Fruit fly (Drosophila melanogaster) whole organism, prepupa: Measurements from ENCODE around the gene CG31100.
A peak's percentile ranks its signal among the peaks of the same experiment; 100 is the strongest.

Source experiments
- Blimp-1 ChIP-seq: fragments of 200-800 bp; sonication (Bioruptor generic); optimal IDR thresholded peaks from 3 replicates; lab custom pipeline; 2017; ENCODE audit warnings: missing biosample characterization, missing genetic modification characterization, mild to moderate bottlenecking, moderate library complexity, missing genetic modification reagents
- CG10631 ChIP-seq: fragments of 200-800 bp; sonication (Bioruptor generic); optimal IDR thresholded peaks from 2 replicates; lab custom pipeline; 2016; ENCODE audit warnings: missing biosample characterization, missing genetic modification characterization
- CG10669 ChIP-seq: fragments of 200-800 bp; sonication (Bioruptor generic); optimal IDR thresholded peaks from 3 replicates; lab custom pipeline; 2018; ENCODE audit warnings: missing biosample characterization, mild to moderate bottlenecking, missing genetic modification characterization, moderate library complexity
- CG11294 ChIP-seq: fragments of 200-800 bp; sonication (Bioruptor generic); IDR thresholded peaks from 2 replicates; pipeline ENCODE4 v1.3.6; 2022; ENCODE audit warnings: missing biosample characterization, missing genetic modification characterization
- CG11762 ChIP-seq: fragments of 200-800 bp; sonication (Bioruptor generic); optimal IDR thresholded peaks from 3 replicates; lab custom pipeline; 2016; ENCODE audit warnings: missing biosample characterization, missing genetic modification characterization; ENCODE audit not compliant: insufficient read depth
- CG11902 ChIP-seq: fragments of 200-800 bp; sonication (Bioruptor generic); optimal IDR thresholded peaks from 3 replicates; lab custom pipeline; 2016; ENCODE audit warnings: missing biosample characterization, missing genetic modification characterization
- CG15336 ChIP-seq: fragments of 200-800 bp; sonication (Bioruptor generic); IDR thresholded peaks from 2 replicates; pipeline ENCODE4 v1.3.6; 2022; ENCODE audit warnings: missing biosample characterization, missing genetic modification characterization
- CG1621 ChIP-seq: fragments of 200-800 bp; sonication (Bioruptor generic); optimal IDR thresholded peaks from 3 replicates; lab custom pipeline; 2018; ENCODE audit warnings: missing biosample characterization, mild to moderate bottlenecking, missing genetic modification characterization
- CG16779 ChIP-seq: fragments of 200-800 bp; sonication (Bioruptor generic); optimal IDR thresholded peaks from 3 replicates; lab custom pipeline; 2017; ENCODE audit warnings: missing biosample characterization, mild to moderate bottlenecking, missing genetic modification characterization
- CG32006 ChIP-seq: fragments of 200-800 bp; sonication (Bioruptor generic); optimal IDR thresholded peaks from 3 replicates; lab custom pipeline; 2017; ENCODE audit warnings: missing biosample characterization, mild to moderate bottlenecking, missing genetic modification characterization
- CG34406 ChIP-seq: fragments of 200-800 bp; sonication (Bioruptor generic); optimal IDR thresholded peaks from 3 replicates; lab custom pipeline; 2016; ENCODE audit warnings: missing biosample characterization, missing genetic modification characterization
- CG3919 ChIP-seq: fragments of 200-800 bp; sonication (Bioruptor generic); optimal IDR thresholded peaks from 3 replicates; lab custom pipeline; 2016; ENCODE audit warnings: missing biosample characterization, missing genetic modification characterization
- CG4318 ChIP-seq: fragments of 200-800 bp; sonication (Bioruptor generic); optimal IDR thresholded peaks from 3 replicates; lab custom pipeline; 2017; ENCODE audit warnings: missing biosample characterization, mild to moderate bottlenecking, missing genetic modification characterization
- CG6276 ChIP-seq: fragments of 200-800 bp; sonication (Bioruptor generic); optimal IDR thresholded peaks from 2 replicates; lab custom pipeline; 2017; ENCODE audit warnings: missing biosample characterization, mild to moderate bottlenecking, missing genetic modification characterization
- CG6792 ChIP-seq: fragments of 200-800 bp; sonication (Bioruptor generic); optimal IDR thresholded peaks from 3 replicates; lab custom pipeline; 2016; ENCODE audit warnings: missing biosample characterization, missing genetic modification characterization
- CG8119 ChIP-seq: fragments of 200-800 bp; sonication (Bioruptor generic); IDR thresholded peaks from 3 replicates; pipeline ENCODE4 v1.3.6; 2022; ENCODE audit warnings: missing biosample characterization, missing genetic modification characterization
- CG8319 ChIP-seq: fragments of 200-800 bp; sonication (Bioruptor generic); optimal IDR thresholded peaks from 3 replicates; lab custom pipeline; 2016; ENCODE audit warnings: missing biosample characterization, missing genetic modification characterization
- Eip75B ChIP-seq: fragments of 200-800 bp; sonication (Bioruptor generic); optimal IDR thresholded peaks from 3 replicates; lab custom pipeline; 2016; ENCODE audit warnings: missing biosample characterization, missing genetic modification characterization
- Eip78C ChIP-seq: fragments of 200-800 bp; sonication (Bioruptor generic); peaks from one replicate; lab custom pipeline; 2016; ENCODE audit warnings: missing biosample characterization, missing genetic modification characterization
- Eip93F ChIP-seq: fragments of 200-800 bp; sonication (Bioruptor generic); optimal IDR thresholded peaks from 2 replicates; lab custom pipeline; 2016; ENCODE audit warnings: missing biosample characterization, mild to moderate bottlenecking, missing genetic modification characterization
- Ets21C ChIP-seq: fragments of 200-800 bp; sonication (Bioruptor generic); optimal IDR thresholded peaks from 3 replicates; lab custom pipeline; 2016; ENCODE audit warnings: missing biosample characterization, missing genetic modification characterization
- Hr38 ChIP-seq: sonication (Bioruptor generic); optimal IDR thresholded peaks from 2 replicates; lab custom pipeline; 2016; ENCODE audit warnings: missing biosample characterization, missing genetic modification characterization
- Hr39 ChIP-seq: fragments of 200-800 bp; sonication (Bioruptor generic); optimal IDR thresholded peaks from 2 replicates; lab custom pipeline; 2016; ENCODE audit warnings: missing biosample characterization, missing genetic modification characterization
- Met ChIP-seq: fragments of 200-800 bp; sonication (Bioruptor generic); optimal IDR thresholded peaks from 3 replicates; lab custom pipeline; 2016; ENCODE audit warnings: missing biosample characterization, missing genetic modification characterization
- OdsH ChIP-seq: fragments of 200-800 bp; sonication (Bioruptor generic); optimal IDR thresholded peaks from 3 replicates; lab custom pipeline; 2016; ENCODE audit warnings: missing biosample characterization, missing genetic modification characterization
- Smox ChIP-seq: fragments of 200-800 bp; sonication (Bioruptor generic); optimal IDR thresholded peaks from 3 replicates; lab custom pipeline; 2016; ENCODE audit warnings: missing biosample characterization, missing genetic modification characterization
- Sox102F ChIP-seq: fragments of 200-800 bp; sonication (Bioruptor generic); optimal IDR thresholded peaks from 2 replicates; lab custom pipeline; 2016; ENCODE audit warnings: missing biosample characterization, mild to moderate bottlenecking, missing genetic modification characterization
- achi ChIP-seq: fragments of 200-800 bp; sonication (Bioruptor generic); optimal IDR thresholded peaks from 3 replicates; lab custom pipeline; 2016; ENCODE audit warnings: missing biosample characterization, missing genetic modification characterization
- acj6 ChIP-seq: fragments of 200-800 bp; sonication (Bioruptor generic); optimal IDR thresholded peaks from 3 replicates; lab custom pipeline; 2016; ENCODE audit warnings: missing biosample characterization, missing genetic modification characterization
- cyc ChIP-seq: fragments of 200-800 bp; sonication (Bioruptor generic); optimal IDR thresholded peaks from 3 replicates; lab custom pipeline; 2016; ENCODE audit warnings: missing biosample characterization, missing genetic modification characterization
- dsx ChIP-seq: fragments of 200-800 bp; optimal IDR thresholded peaks from 3 replicates; lab custom pipeline; 2019; ENCODE audit warnings: missing biosample characterization, mild to moderate bottlenecking, missing genetic modification characterization, moderate library complexity; ENCODE audit not compliant: poor library complexity, severe bottlenecking
- eg ChIP-seq: fragments of 200-800 bp; sonication (Bioruptor generic); IDR thresholded peaks from 3 replicates; pipeline ENCODE4 v1.3.6; 2022; ENCODE audit warnings: missing biosample characterization, missing genetic modification characterization
- esn ChIP-seq: fragments of 200-800 bp; sonication (Bioruptor generic); optimal IDR thresholded peaks from 2 replicates; lab custom pipeline; 2016; ENCODE audit warnings: missing biosample characterization, mild to moderate bottlenecking, missing genetic modification characterization, moderate library complexity
- fd59A ChIP-seq: fragments of 200-800 bp; sonication (Bioruptor generic); optimal IDR thresholded peaks from 2 replicates; lab custom pipeline; 2017; ENCODE audit warnings: missing biosample characterization, mild to moderate bottlenecking, missing genetic modification characterization, missing genetic modification reagents
- fd85E ChIP-seq: fragments of 200-800 bp; sonication (Bioruptor generic); optimal IDR thresholded peaks from 3 replicates; lab custom pipeline; 2016; ENCODE audit warnings: missing biosample characterization, missing genetic modification characterization
- fkh ChIP-seq: fragments of 200-800 bp; sonication (Bioruptor generic); optimal IDR thresholded peaks from 3 replicates; lab custom pipeline; 2017; ENCODE audit warnings: missing biosample characterization, mild to moderate bottlenecking, missing genetic modification characterization, moderate library complexity
- net ChIP-seq: fragments of 200-800 bp; sonication (Bioruptor generic); optimal IDR thresholded peaks from 3 replicates; lab custom pipeline; 2016; ENCODE audit warnings: missing biosample characterization, missing genetic modification characterization
- pdm3 ChIP-seq: fragments of 200-800 bp; sonication (Bioruptor generic); optimal IDR thresholded peaks from 3 replicates; lab custom pipeline; 2016; ENCODE audit warnings: missing biosample characterization, missing genetic modification characterization
- ss ChIP-seq, 2 experiments: fragments of 200-800 bp; sonication (Bioruptor generic); optimal IDR thresholded peaks; 2 replicates in 1 of 2; 3 replicates in 1 of 2; lab custom pipeline; 2017 to 2018; ENCODE audit warnings: mild to moderate bottlenecking in 2 of 2, missing biosample characterization in 2 of 2, missing genetic modification characterization in 2 of 2, moderate library complexity in 1 of 2
- svp ChIP-seq: fragments of 200-800 bp; sonication (Bioruptor generic); peaks from one replicate; lab custom pipeline; 2016; ENCODE audit warnings: missing biosample characterization, missing genetic modification characterization
- topi ChIP-seq: fragments of 200-800 bp; sonication (Bioruptor generic); optimal IDR thresholded peaks from 3 replicates; lab custom pipeline; 2016; ENCODE audit warnings: missing biosample characterization, missing genetic modification characterization
- vri ChIP-seq: fragments of 200-800 bp; sonication (Bioruptor generic); optimal IDR thresholded peaks from 3 replicates; lab custom pipeline; 2016; ENCODE audit warnings: missing biosample characterization, mild to moderate bottlenecking, missing genetic modification characterization

CG31100 gene

dm6 chr3R:8963756-8964342, 39.6 kb downstream of the CG31100 start (continued):
- TF ChIP-seq achi (GFP tag; lab: Kevin White, UChicago) (no peak), CG10669 (GFP tag; lab: Kevin White, UChicago) (no peak), Hr38 (GFP tag; lab: Kevin White, UChicago) (no peak), OdsH (GFP tag; lab: Kevin White, UChicago) (peak; percentile 37), Met (GFP tag; lab: Kevin White, UChicago) (no peak), Smox (GFP tag; lab: Kevin White, UChicago) (peak; percentile 4), Eip78C (GFP tag; lab: Kevin White, UChicago) (peak; percentile 16), fd85E (GFP tag; lab: Kevin White, UChicago) (no peak)

- TF ChIP-seq CG1621 (tag; lab: Kevin White, UChicago) (peak; percentile 62), CG16779 (tag; lab: Kevin White, UChicago) (no peak), CG10631 (GFP tag; lab: Kevin White, UChicago) (no peak), CG34406 (GFP tag; lab: Kevin White, UChicago) (no peak), Eip78C (GFP tag; lab: Kevin White, UChicago) (peak; percentile 68), CG15336 (GFP tag; lab: Robert Waterston, UW) (no peak), CG6276 (GFP tag; lab: Kevin White, UChicago) (no peak), Hr39 (GFP tag; lab: Kevin White, UChicago) (no peak), Eip75B (GFP tag; lab: Kevin White, UChicago) (peak; percentile 2), Smox (GFP tag; lab: Kevin White, UChicago) (no peak), eg (GFP tag; lab: Robert Waterston, UW) (0 out of 3 replicates have a peak, but pooled peaks have one; percentile 33), CG3919 (peak; percentile 2), dsx (GFP tag; lab: Kevin White, UChicago) (peak; percentile 22), CG32006 (GFP tag; lab: Kevin White, UChicago) (peak; percentile 37), CG11902 (GFP tag; lab: Kevin White, UChicago) (no peak), CG4318 (GFP tag; lab: Kevin White, UChicago) (no peak)
- TF ChIP-seq, all 60 proteins: peak for 7
These were observed 40.3 kb downstream of the CG31100 start, which contains the start of gene ich for dm6 chr3R:8962860-8963755. TSS of gene ich (minus strand) at chr3R:8963037.

- TF ChIP-seq CG10669 (GFP tag; lab: Kevin White, UChicago): no peak
- TF ChIP-seq CG8119 (GFP tag; lab: Robert Waterston, UW): peak; percentile 62
- TF ChIP-seq acj6 (GFP tag; lab: Kevin White, UChicago): peak; percentile 31
- TF ChIP-seq CG6792 (GFP tag; lab: Kevin White, UChicago): no peak
- peak; percentile 36 for TF ChIP-seq CG6276 (GFP tag; lab: Kevin White, UChicago)
- TF ChIP-seq dsx (GFP tag; lab: Kevin White, UChicago): no peak
- no peak for TF ChIP-seq fd59A (GFP tag; lab: Kevin White, UChicago)
- TF ChIP-seq svp (GFP tag; lab: Kevin White, UChicago): peak; percentile 56
- no peak for TF ChIP-seq CG8319 (GFP tag; lab: Kevin White, UChicago)
- TF ChIP-seq Sox102F (GFP tag; lab: Kevin White, UChicago): peak; percentile 4
- TF ChIP-seq Ets21C: no peak
- TF ChIP-seq CG1621 (tag; lab: Kevin White, UChicago): no peak
- no peak for TF ChIP-seq pdm3 (GFP tag; lab: Kevin White, UChicago)
- peak; percentile 22 for TF ChIP-seq CG11902 (GFP tag; lab: Kevin White, UChicago)
- no peak for TF ChIP-seq Hr39 (GFP tag; lab: Kevin White, UChicago)
- TF ChIP-seq net (GFP tag; lab: Kevin White, UChicago): peak; percentile 29
- no peak for TF ChIP-seq CG11294 (GFP tag; lab: Robert Waterston, UW)
- no peak for TF ChIP-seq vri (GFP tag; lab: Kevin White, UChicago)
- TF ChIP-seq OdsH (GFP tag; lab: Kevin White, UChicago): peak; percentile 47
- no peak for TF ChIP-seq CG16779 (tag; lab: Kevin White, UChicago)
- TF ChIP-seq cyc (GFP tag; lab: Kevin White, UChicago): no peak
- TF ChIP-seq Hr38 (GFP tag; lab: Kevin White, UChicago): no peak
- peak; percentile 37 for TF ChIP-seq topi (GFP tag; lab: Kevin White, UChicago)
- TF ChIP-seq Eip93F: no peak
- TF ChIP-seq Blimp-1 (GFP tag; lab: Kevin White, UChicago): no peak
- no peak for TF ChIP-seq ss (GFP tag; optimal IDR thresholded peaks at IDR 0.05; lab: Kevin White, UChicago)
- peak; percentile 53 for TF ChIP-seq CG4318 (GFP tag; lab: Kevin White, UChicago)
- no peak for TF ChIP-seq CG11762 (GFP tag; lab: Kevin White, UChicago)
- TF ChIP-seq CG32006 (GFP tag; lab: Kevin White, UChicago): peak; percentile 79
- no peak for TF ChIP-seq Eip75B (GFP tag; lab: Kevin White, UChicago)
- TF ChIP-seq esn (GFP tag; lab: Kevin White, UChicago): peak; percentile 38
- TF ChIP-seq CG34406 (GFP tag; lab: Kevin White, UChicago): peak; percentile 26
- TF ChIP-seq fkh (GFP tag; lab: Kevin White, UChicago): no peak
These were observed 43.1 kb downstream of the CG31100 start for dm6 chr3R:8960329-8960728.
